Worm (Caenorhabditis elegans) whole organism, L4 larva: ENCODE results near the gene mboa-6.

ENCODE experiments used
- F26F4.8 ChIP-seq: fragments of 200-800 bp; sonication (Bioruptor generic); conservative IDR thresholded peaks from 2 replicates; pipeline ENCODE4 v1.3.6; 2022; ENCODE audit warnings: missing genetic modification characterization, missing compliant biosample characterization
- T20F7.1 ChIP-seq: fragments of 200-800 bp; sonication (Bioruptor generic); optimal IDR thresholded peaks from 2 replicates; lab custom pipeline; 2018; ENCODE audit warnings: mild to moderate bottlenecking, missing genetic modification characterization, missing compliant biosample characterization
- T26A8.4 ChIP-seq: fragments of 200-800 bp; sonication (Bioruptor generic); IDR thresholded peaks from 2 replicates; pipeline ENCODE4 v1.3.6; 2022; ENCODE audit warnings: missing genetic modification characterization, missing compliant biosample characterization
- Y48G9A.11 ChIP-seq: fragments of 200-800 bp; sonication (Bioruptor generic); IDR thresholded peaks from 2 replicates; pipeline ENCODE4 v1.3.6; 2022; ENCODE audit warnings: missing genetic modification reagents, missing genetic modification characterization, missing compliant biosample characterization
- ZK337.2 ChIP-seq: fragments of 200-800 bp; sonication (Bioruptor generic); IDR thresholded peaks from 2 replicates; pipeline ENCODE4 v1.3.6; 2022; ENCODE audit warnings: missing genetic modification reagents, missing genetic modification characterization, missing compliant biosample characterization
- aha-1 ChIP-seq: fragments of 150-350 bp; peaks from one replicate; lab custom pipeline; 2014; ENCODE audit warnings: missing biosample characterization, missing genetic modification characterization
- aly-2 ChIP-seq: sonication (generic microtip); optimal IDR thresholded peaks from 2 replicates; lab custom pipeline; 2018; ENCODE audit warnings: missing biosample characterization, missing genetic modification characterization
- arid-1 ChIP-seq: fragments of 200-800 bp; sonication (Bioruptor generic); conservative IDR thresholded peaks from 2 replicates; pipeline ENCODE4 v1.3.6; 2022; ENCODE audit warnings: missing genetic modification reagents, missing genetic modification characterization, missing compliant biosample characterization
- attf-4 ChIP-seq: sonication (generic microtip); optimal IDR thresholded peaks from 3 replicates; lab custom pipeline; 2017; ENCODE audit warnings: missing biosample characterization, missing genetic modification characterization
- ceh-20 ChIP-seq: fragments of 200-800 bp; sonication (Bioruptor generic); IDR thresholded peaks from 2 replicates; pipeline ENCODE4 v1.3.6; 2022; ENCODE audit warnings: missing genetic modification reagents, missing genetic modification characterization, missing compliant biosample characterization
- ceh-28 ChIP-seq: fragments of 150-350 bp; optimal IDR thresholded peaks from 2 replicates; lab custom pipeline; 2014; ENCODE audit warnings: missing biosample characterization, missing genetic modification reagents, missing genetic modification characterization
- ces-1 ChIP-seq: fragments of 150-350 bp; sonication (generic microtip); optimal IDR thresholded peaks from 4 replicates; lab custom pipeline; 2014; ENCODE audit warnings: missing biosample characterization, missing genetic modification reagents, missing genetic modification characterization
- dmd-6 ChIP-seq: fragments of 200-800 bp; sonication (Bioruptor generic); IDR thresholded peaks from 2 replicates; pipeline ENCODE4 v1.3.6; 2022; ENCODE audit warnings: missing genetic modification reagents, missing genetic modification characterization, missing compliant biosample characterization
- hlh-11 ChIP-seq: fragments of 200-800 bp; sonication (Bioruptor generic); optimal IDR thresholded peaks from 2 replicates; lab custom pipeline; 2018; ENCODE audit warnings: mild to moderate bottlenecking, missing genetic modification characterization, missing compliant biosample characterization
- lsy-2 ChIP-seq, 2 experiments: fragments of 150-350 bp in 1 of 2; sonication (generic microtip) in 1 of 2; optimal IDR thresholded peaks; 2 replicates each; lab custom pipeline; 2014 to 2017; ENCODE audit warnings: missing biosample characterization in 2 of 2, missing genetic modification characterization in 2 of 2
- nhr-6 ChIP-seq: fragments of 150-350 bp; optimal IDR thresholded peaks from 2 replicates; lab custom pipeline; 2014; ENCODE audit warnings: missing biosample characterization, missing genetic modification characterization
- nhr-77 ChIP-seq: fragments of 150-350 bp; optimal IDR thresholded peaks from 2 replicates; lab custom pipeline; 2014; ENCODE audit warnings: missing biosample characterization, missing genetic modification characterization
- set-16 ChIP-seq: fragments of 200-800 bp; sonication (Bioruptor generic); IDR thresholded peaks from 2 replicates; pipeline ENCODE4 v1.3.6; 2022; ENCODE audit warnings: missing genetic modification reagents, missing genetic modification characterization, missing compliant biosample characterization
- snpc-1.2 ChIP-seq: fragments of 200-800 bp; sonication (Bioruptor generic); IDR thresholded peaks from 2 replicates; pipeline ENCODE4 v1.3.6; 2022; ENCODE audit warnings: missing genetic modification reagents, missing genetic modification characterization, missing compliant biosample characterization
- unc-62 ChIP-seq, 3 experiments: fragments of 150-350 bp in 1 of 3; sonication (generic microtip); optimal IDR thresholded peaks in 2 of 3; peaks in 1 of 3; 1 replicate in 1 of 3; 2 replicates in 2 of 3; lab custom pipeline; 2014 to 2017; ENCODE audit warnings: missing biosample characterization in 3 of 3, missing genetic modification characterization in 3 of 3, missing genetic modification reagents in 3 of 3, missing genotype in 1 of 3
- vab-7 ChIP-seq: fragments of 200-800 bp; sonication (Bioruptor generic); IDR thresholded peaks from 2 replicates; pipeline ENCODE4 v1.3.6; 2022; ENCODE audit warnings: missing genetic modification reagents, missing genetic modification characterization, missing compliant biosample characterization
- zfp-3 ChIP-seq: fragments of 200-800 bp; sonication (Bioruptor generic); conservative IDR thresholded peaks from 2 replicates; pipeline ENCODE4 v1.3.6; 2022; ENCODE audit warnings: missing genetic modification reagents, missing genetic modification characterization, missing compliant biosample characterization
- zip-11 ChIP-seq: fragments of 200-800 bp; sonication (Bioruptor generic); IDR thresholded peaks from 2 replicates; pipeline ENCODE4 v1.3.6; 2022; ENCODE audit warnings: missing genetic modification characterization, missing compliant biosample characterization

The mboa-6 gene

ce11 chrIII:2001210-2001609 is 39.5 kb upstream of the mboa-6 start:
- no peak for TF ChIP-seq arid-1 (GFP tag; lab: Robert Waterston, UW)
- peak in 1 of 2 experiments; percentile 30 for TF ChIP-seq unc-62 (GFP tag; optimal IDR thresholded peaks at IDR 0.05 in 1 of 2; lab: Kevin White, UChicago)
- TF ChIP-seq unc-62 (tag; optimal IDR thresholded peaks at IDR 0.05; lab: Kevin White, UChicago), result no peak
- TF ChIP-seq ceh-28 (tag; lab: Kevin White, UChicago), result peak; percentile 72
- TF ChIP-seq, all 104 proteins: peak for 2

ce11 chrIII:1997569-1997968 is 35.8 kb upstream of the mboa-6 start, which contains the start of gene lgc-42:
TSS of gene lgc-42 (plus strand) at chrIII:1997869.
- TF ChIP-seq aly-2 (tag; lab: Kevin White, UChicago), result no peak
- no peak for TF ChIP-seq vab-7
- TF ChIP-seq zfp-3 (GFP tag; lab: Robert Waterston, UW), result no peak
- TF ChIP-seq T26A8.4, result no peak
- no peak for TF ChIP-seq ces-1 (GFP tag; lab: Kevin White, UChicago)

- TF ChIP-seq set-16 (peak; percentile 60), nhr-6 (tag; lab: Kevin White, UChicago) (no peak)
Measured at ce11 chrIII:1989940-1990339, 28.2 kb upstream of the mboa-6 start.

- TF ChIP-seq unc-62 (GFP tag; optimal IDR thresholded peaks at IDR 0.05 in 1 of 2; lab: Kevin White, UChicago) (peak in 1 of 2 experiments; percentile 34), unc-62 (tag; optimal IDR thresholded peaks at IDR 0.05; lab: Kevin White, UChicago) (no peak), zip-11 (GFP tag; lab: Robert Waterston, UW) (no peak)
Measured at ce11 chrIII:1987693-1988092, 25.9 kb upstream of the mboa-6 start, which contains the start of gene Y39A3B.8. TSS of gene Y39A3B.8 (plus strand) at chrIII:1987993.

- TF ChIP-seq Y48G9A.11 (GFP tag; lab: Robert Waterston, UW) (no peak), T20F7.1 (GFP tag; lab: Kevin White, UChicago) (no peak), arid-1 (GFP tag; lab: Robert Waterston, UW) (no peak), ceh-20 (GFP tag; lab: Robert Waterston, UW) (no peak), attf-4 (tag; lab: Kevin White, UChicago) (no peak), F26F4.8 (no peak), aly-2 (tag; lab: Kevin White, UChicago) (no peak), hlh-11 (tag; lab: Kevin White, UChicago) (no peak), ZK337.2 (GFP tag; lab: Robert Waterston, UW) (no peak), lsy-2 (tag; optimal IDR thresholded peaks at IDR 0.05; lab: Kevin White, UChicago) (no peak), snpc-1.2 (GFP tag; lab: Robert Waterston, UW) (no peak)
Measured at ce11 chrIII:1984860-1985259, 23.1 kb upstream of the mboa-6 start, which contains the start of gene Y39A3B.7. TSS of gene Y39A3B.7 (minus strand) at chrIII:1984960.

- TF ChIP-seq dmd-6, result no peak
- no peak for TF ChIP-seq vab-7
Measured at ce11 chrIII:1982597-1983244, 21.0 kb upstream of the mboa-6 start, which contains the start of gene srd-66. TSS of gene srd-66 (minus strand) at chrIII:1982647.

- TF ChIP-seq vab-7 (peak; percentile 35; the same call in 1 of the 2 replicates), attf-4 (tag; lab: Kevin White, UChicago) (no peak)
Measured at ce11 chrIII:1981467-1981866, 19.7 kb upstream of the mboa-6 start.

- TF ChIP-seq unc-62 (GFP tag; optimal IDR thresholded peaks at IDR 0.05 in 1 of 2; lab: Kevin White, UChicago), result peak in 1 of 2 experiments; percentile 96
- no peak for TF ChIP-seq unc-62 (tag; optimal IDR thresholded peaks at IDR 0.05; lab: Kevin White, UChicago)
- no peak for TF ChIP-seq nhr-77 (tag; lab: Kevin White, UChicago)
- TF ChIP-seq aha-1 (tag; lab: Kevin White, UChicago), result peak; percentile 17
Measured at ce11 chrIII:1977424-1977823, 15.7 kb upstream of the mboa-6 start.
